Fruit fly (Drosophila melanogaster): ENCODE measurements around the gene TfIIA-L.

DNA sequence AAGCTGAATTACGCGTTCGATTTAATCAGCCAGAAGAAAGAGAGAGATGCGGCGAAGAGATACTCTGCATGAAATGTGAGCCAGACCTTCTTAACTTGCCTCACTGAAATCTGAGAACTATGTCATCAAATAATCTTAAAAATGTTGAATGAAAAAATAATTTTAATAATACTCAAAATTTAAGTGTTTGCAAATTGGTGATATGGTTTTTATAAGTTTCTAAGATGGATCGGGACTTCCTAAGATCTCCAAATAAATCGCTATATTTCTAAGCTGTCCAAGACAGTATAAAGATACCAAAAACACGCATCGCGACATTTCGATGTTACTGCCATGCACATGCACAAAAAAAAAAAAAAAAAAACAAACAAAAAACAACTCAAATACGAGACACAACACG, 36.0 kb upstream of the TfIIA-L start:
- no peak for TF ChIP-seq cic (GFP tag; optimal IDR thresholded peaks at IDR 0.05)
- no peak for TF ChIP-seq CG12768 (GFP tag; optimal IDR thresholded peaks at IDR 0.05)
- no peak for TF ChIP-seq Crg-1 (GFP tag; optimal IDR thresholded peaks at IDR 0.05)
- no peak for TF ChIP-seq ovo (GFP tag; optimal IDR thresholded peaks at IDR 0.05)

Data from whole organism, adult.